Worm (Caenorhabditis elegans) whole organism, L1 larva: Measurements from ENCODE around the gene nkat-3.
A peak's percentile ranks its signal among the peaks of the same experiment; 100 is the strongest.

Source experiments
- C04F5.9 ChIP-seq: sonication (generic microtip); optimal IDR thresholded peaks from 2 replicates; lab custom pipeline; 2016; ENCODE audit warnings: missing genetic modification characterization, missing compliant biosample characterization
- C34B4.2 ChIP-seq: sonication (generic microtip); optimal IDR thresholded peaks from 2 replicates; lab custom pipeline; 2017; ENCODE audit warnings: mild to moderate bottlenecking, missing genetic modification characterization, missing compliant biosample characterization
- F16B12.6 ChIP-seq: fragments of 150-350 bp; optimal IDR thresholded peaks from 2 replicates; lab custom pipeline; 2014; ENCODE audit warnings: missing biosample characterization, missing genetic modification characterization
- alr-1 ChIP-seq: fragments of 200-800 bp; sonication (Bioruptor generic); optimal IDR thresholded peaks from 2 replicates; lab custom pipeline; 2018; ENCODE audit warnings: borderline replicate concordance, mild to moderate bottlenecking, missing genetic modification characterization, missing compliant biosample characterization
- aly-2 ChIP-seq: fragments of 150-350 bp; optimal IDR thresholded peaks from 2 replicates; lab custom pipeline; 2014; ENCODE audit warnings: missing biosample characterization, missing genetic modification characterization
- ama-1 ChIP-seq: fragments of 150-350 bp; optimal IDR thresholded peaks from 2 replicates; lab custom pipeline; 2014
- blmp-1 ChIP-seq: fragments of 150-350 bp; optimal IDR thresholded peaks from 2 replicates; lab custom pipeline; 2014; ENCODE audit warnings: missing biosample characterization, missing genetic modification characterization
- ceh-82 ChIP-seq, 3 experiments: fragments of 150-350 bp in 1 of 3; sonication (generic microtip) in 2 of 3; optimal IDR thresholded peaks; 2 replicates each; lab custom pipeline; 2014 to 2017; ENCODE audit warnings: missing biosample characterization in 3 of 3, missing genetic modification characterization in 3 of 3
- ceh-88 ChIP-seq: fragments of 200-800 bp; sonication (Bioruptor generic); IDR thresholded peaks from 2 replicates; pipeline ENCODE4 v1.3.6; 2022; ENCODE audit warnings: missing genetic modification characterization, missing compliant biosample characterization
- ceh-90 ChIP-seq: sonication (generic microtip); optimal IDR thresholded peaks from 2 replicates; lab custom pipeline; 2016; ENCODE audit warnings: missing genetic modification characterization, missing compliant biosample characterization
- ces-1 ChIP-seq: fragments of 150-350 bp; optimal IDR thresholded peaks from 2 replicates; lab custom pipeline; 2014; ENCODE audit warnings: missing biosample characterization, missing genetic modification reagents, missing genetic modification characterization
- dsc-1 ChIP-seq: sonication (generic microtip); optimal IDR thresholded peaks from 2 replicates; lab custom pipeline; 2016; ENCODE audit warnings: mild to moderate bottlenecking, missing genetic modification characterization, missing compliant biosample characterization
- efl-1 ChIP-seq, 4 experiments: fragments of 150-350 bp; optimal IDR thresholded peaks in 3 of 4; peaks in 1 of 4; 1 replicate in 1 of 4; 2 replicates in 3 of 4; lab custom pipeline; 2014; ENCODE audit warnings: missing biosample characterization in 2 of 4, missing genetic modification characterization in 2 of 4, missing genetic modification reagents in 2 of 4
- efl-3 ChIP-seq: fragments of 200-800 bp; sonication (Bioruptor generic); optimal IDR thresholded peaks from 2 replicates; lab custom pipeline; 2018; ENCODE audit warnings: mild to moderate bottlenecking, missing genetic modification characterization, missing compliant biosample characterization
- egl-13 ChIP-seq: sonication (generic microtip); optimal IDR thresholded peaks from 2 replicates; lab custom pipeline; 2016; ENCODE audit warnings: missing genotype, missing genetic modification reagents, missing genetic modification characterization, missing compliant biosample characterization
- egl-27 ChIP-seq, 2 experiments: fragments of 150-350 bp in 1 of 2; sonication (generic microtip); optimal IDR thresholded peaks; 3 replicates each; lab custom pipeline; 2017 to 2018; ENCODE audit warnings: missing biosample characterization in 2 of 2, missing genetic modification characterization in 2 of 2, missing genetic modification reagents in 2 of 2
- elt-2 ChIP-seq: sonication (generic microtip); optimal IDR thresholded peaks from 2 replicates; lab custom pipeline; 2016; ENCODE audit warnings: missing genetic modification characterization, mild to moderate bottlenecking, inconsistent platforms, missing compliant biosample characterization, missing genetic modification reagents
- elt-3 ChIP-seq, 6 experiments: fragments of 150-350 bp in 1 of 6; sonication (generic microtip); optimal IDR thresholded peaks; 2 replicates each; lab custom pipeline; 2017 to 2018; ENCODE audit warnings: missing biosample characterization in 6 of 6, missing genetic modification characterization in 6 of 6, inconsistent platforms in 1 of 6
- ets-5 ChIP-seq: fragments of 200-800 bp; sonication (Bioruptor generic); IDR thresholded peaks from 2 replicates; pipeline ENCODE4 v1.3.6; 2022; ENCODE audit warnings: missing genetic modification characterization, missing compliant biosample characterization
- fos-1 ChIP-seq: fragments of 150-350 bp; optimal IDR thresholded peaks from 2 replicates; lab custom pipeline; 2014; ENCODE audit warnings: missing biosample characterization, missing genetic modification characterization
- jun-1 ChIP-seq: fragments of 150-350 bp; optimal IDR thresholded peaks from 2 replicates; lab custom pipeline; 2014; ENCODE audit warnings: missing biosample characterization, missing genetic modification reagents, missing genetic modification characterization
- lin-14 ChIP-seq: fragments of 200-800 bp; sonication (Bioruptor generic); optimal IDR thresholded peaks from 2 replicates; lab custom pipeline; 2018; ENCODE audit warnings: mild to moderate bottlenecking, missing genetic modification characterization, moderate library complexity, missing compliant biosample characterization
- lin-35 ChIP-seq, 2 experiments: fragments of 150-350 bp; optimal IDR thresholded peaks; 2 replicates each; lab custom pipeline; 2014; ENCODE audit warnings: missing biosample characterization in 2 of 2, missing genetic modification characterization in 2 of 2, missing genetic modification reagents in 2 of 2
- lin-39 ChIP-seq: fragments of 150-350 bp; optimal IDR thresholded peaks from 2 replicates; lab custom pipeline; 2014; ENCODE audit warnings: missing biosample characterization, missing genetic modification reagents, missing genetic modification characterization
- mab-9 ChIP-seq: fragments of 200-800 bp; sonication (Bioruptor generic); IDR thresholded peaks from 2 replicates; pipeline ENCODE4 v1.3.6; 2022; ENCODE audit warnings: missing genetic modification reagents, missing genetic modification characterization, missing compliant biosample characterization
- mdl-1 ChIP-seq, 2 experiments: fragments of 150-350 bp; optimal IDR thresholded peaks; 2 replicates each; lab custom pipeline; 2014 to 2017; ENCODE audit warnings: missing biosample characterization in 2 of 2, missing genetic modification characterization in 2 of 2, inconsistent platforms in 1 of 2
- mep-1 ChIP-seq: fragments of 150-350 bp; optimal IDR thresholded peaks from 2 replicates; lab custom pipeline; 2014; ENCODE audit warnings: missing biosample characterization, missing genetic modification characterization
- nhr-20 ChIP-seq: sonication (generic microtip); optimal IDR thresholded peaks from 2 replicates; lab custom pipeline; 2016; ENCODE audit warnings: mild to moderate bottlenecking, missing genetic modification characterization, missing compliant biosample characterization
- nhr-237 ChIP-seq: fragments of 150-350 bp; optimal IDR thresholded peaks from 2 replicates; lab custom pipeline; 2014; ENCODE audit warnings: missing biosample characterization, missing genetic modification characterization
- nhr-47 ChIP-seq: sonication (generic microtip); optimal IDR thresholded peaks from 2 replicates; lab custom pipeline; 2016; ENCODE audit warnings: mild to moderate bottlenecking, missing genetic modification characterization, moderate library complexity, missing compliant biosample characterization
- nhr-71 ChIP-seq: sonication (generic microtip); optimal IDR thresholded peaks from 2 replicates; lab custom pipeline; 2016; ENCODE audit warnings: mild to moderate bottlenecking, missing genetic modification characterization, moderate library complexity, missing compliant biosample characterization
- nhr-77 ChIP-seq: fragments of 150-350 bp; optimal IDR thresholded peaks from 2 replicates; lab custom pipeline; 2014; ENCODE audit warnings: missing biosample characterization, missing genetic modification characterization
- nhr-85 ChIP-seq: sonication (generic microtip); peaks from one replicate; lab custom pipeline; 2016; ENCODE audit warnings: missing genetic modification characterization, inconsistent platforms, missing compliant biosample characterization
- pag-3 ChIP-seq: sonication (generic microtip); optimal IDR thresholded peaks from 2 replicates; lab custom pipeline; 2017; ENCODE audit warnings: missing genetic modification characterization, mild to moderate bottlenecking, missing compliant biosample characterization, antibody characterized with exemption, borderline replicate concordance; ENCODE audit not compliant: insufficient read depth
- pqm-1 ChIP-seq: sonication (generic microtip); optimal IDR thresholded peaks from 3 replicates; lab custom pipeline; 2017; ENCODE audit warnings: missing biosample characterization, missing genetic modification characterization
- rnt-1 ChIP-seq: sonication (generic microtip); optimal IDR thresholded peaks from 2 replicates; lab custom pipeline; 2016; ENCODE audit warnings: mild to moderate bottlenecking, missing genetic modification characterization, moderate library complexity, missing compliant biosample characterization
- snpc-4 ChIP-seq: fragments of 150-350 bp; optimal IDR thresholded peaks from 2 replicates; lab custom pipeline; 2014; ENCODE audit warnings: missing biosample characterization, missing genetic modification characterization
- unc-98 ChIP-seq: fragments of 200-800 bp; sonication (Bioruptor generic); IDR thresholded peaks from 2 replicates; pipeline ENCODE4 v1.3.6; 2022; ENCODE audit warnings: missing genetic modification characterization, missing compliant biosample characterization

nkat-3 gene

DNA sequence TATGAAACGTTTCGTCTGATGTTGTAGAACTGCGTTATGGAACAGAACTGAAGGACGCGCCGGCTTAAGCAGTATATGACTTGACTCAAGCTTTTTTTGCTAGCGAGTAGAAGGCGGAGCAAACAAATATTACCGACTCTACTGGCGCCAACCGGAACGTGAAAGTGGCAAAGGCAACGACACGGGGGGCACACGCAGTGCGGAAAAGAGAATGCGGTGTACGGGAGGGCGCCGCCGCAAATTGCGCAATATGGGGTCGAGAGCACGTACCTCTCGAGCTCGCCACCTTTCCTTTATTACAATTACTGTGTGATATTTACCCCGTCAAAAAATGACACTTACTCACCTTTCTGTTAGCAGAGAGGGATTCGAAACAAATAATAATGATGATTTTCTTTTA, 26.3 kb upstream of the nkat-3 start, which contains the start of gene pqn-36:
Gene pqn-36 (minus strand): TSS at position 268 of the 400 bp plus-strand sequence.
- TF ChIP-seq dsc-1 (no peak), efl-1 (optimal IDR thresholded peaks at IDR 0.05; lab: Kevin White, UChicago) (no peak), efl-1 (GFP tag; optimal IDR thresholded peaks at IDR 0.05 in 1 of 2; lab: Kevin White, UChicago) (peak in 1 of 2 experiments; percentile 57)

DNA sequence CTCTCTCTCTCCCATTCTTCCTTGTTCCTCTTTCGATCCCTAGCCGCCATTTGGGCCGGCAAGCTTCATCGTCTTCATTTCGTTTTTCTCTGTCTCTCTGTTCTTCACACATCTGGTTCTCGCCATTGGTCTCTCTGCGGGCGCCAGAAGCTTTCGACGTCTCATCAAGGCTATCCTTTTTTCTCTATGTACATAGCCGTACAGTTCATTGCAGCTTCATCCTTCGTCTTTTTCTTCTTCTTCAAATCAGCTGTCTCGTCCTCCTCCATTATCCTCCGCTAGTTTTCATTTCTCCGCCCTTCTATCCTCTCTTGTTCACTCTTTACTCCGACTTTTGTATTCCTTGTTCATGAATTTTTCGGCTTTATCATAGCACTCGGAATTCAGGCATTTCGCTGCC, 20.9 kb upstream of the nkat-3 start, which contains the start of gene F39D8.3:
Gene F39D8.3 (plus strand): TSS at position 301 of the 400 bp plus-strand sequence.
- peak; percentile 25 for TF ChIP-seq blmp-1 (tag; lab: Kevin White, UChicago)
- TF ChIP-seq ceh-90 = no peak

DNA sequence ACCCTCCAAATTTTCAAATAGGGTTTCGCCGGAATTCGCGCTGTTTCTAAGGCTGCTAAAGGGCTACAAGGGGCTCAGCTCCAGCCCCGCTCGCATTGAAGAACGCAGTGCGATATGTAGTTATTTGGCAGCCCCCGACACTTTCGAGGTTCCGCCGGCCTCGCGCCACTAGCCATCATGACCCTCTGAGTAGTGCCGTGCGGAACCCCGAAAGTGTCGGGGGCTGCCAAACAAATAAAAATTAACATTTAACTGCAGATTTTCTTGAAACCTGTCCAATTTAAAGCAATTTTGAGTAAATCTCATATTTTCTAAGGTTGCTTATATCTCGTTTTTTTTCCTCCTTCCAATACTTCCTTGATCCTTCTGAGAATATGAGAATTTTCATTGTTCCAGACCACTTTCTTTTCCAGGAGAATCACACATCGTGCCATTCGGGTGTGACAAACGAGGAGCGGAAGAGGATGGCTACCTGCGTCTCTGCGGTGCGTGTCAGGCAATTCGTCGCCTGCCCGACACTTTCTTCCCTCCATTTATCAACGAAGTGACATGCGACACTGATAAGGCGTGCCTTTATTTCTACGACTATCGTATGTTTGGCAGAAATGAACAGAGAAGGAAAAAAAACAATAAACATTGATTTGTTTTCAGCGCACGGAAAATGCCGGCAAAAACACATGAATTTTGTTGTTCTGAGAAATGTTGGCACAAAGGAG, 17.7 kb upstream of the nkat-3 start:
- TF ChIP-seq nhr-20 (peak; percentile 20), blmp-1 (tag; lab: Kevin White, UChicago) (peak; percentile 49), pag-3 (tag; lab: Kevin White, UChicago) (peak; percentile 18), lin-35 (GFP tag; optimal IDR thresholded peaks at IDR 0.05; lab: Kevin White, UChicago) (peak in 1 of 2 experiments; percentile 55), mdl-1 (tag; optimal IDR thresholded peaks at IDR 0.05; lab: Kevin White, UChicago) (peak in 1 of 2 experiments; percentile 31), elt-2 (tag; lab: Kevin White, UChicago) (peak; percentile 79), nhr-237 (no peak), egl-27 (tag; optimal IDR thresholded peaks at IDR 0.05; lab: Kevin White, UChicago) (no peak), elt-3 (tag; optimal IDR thresholded peaks at IDR 0.05; lab: Kevin White, UChicago) (peak in 2 of 6 experiments; percentile 17 to 25), lin-14 (GFP tag; lab: Kevin White, UChicago) (peak; percentile 66)

DNA sequence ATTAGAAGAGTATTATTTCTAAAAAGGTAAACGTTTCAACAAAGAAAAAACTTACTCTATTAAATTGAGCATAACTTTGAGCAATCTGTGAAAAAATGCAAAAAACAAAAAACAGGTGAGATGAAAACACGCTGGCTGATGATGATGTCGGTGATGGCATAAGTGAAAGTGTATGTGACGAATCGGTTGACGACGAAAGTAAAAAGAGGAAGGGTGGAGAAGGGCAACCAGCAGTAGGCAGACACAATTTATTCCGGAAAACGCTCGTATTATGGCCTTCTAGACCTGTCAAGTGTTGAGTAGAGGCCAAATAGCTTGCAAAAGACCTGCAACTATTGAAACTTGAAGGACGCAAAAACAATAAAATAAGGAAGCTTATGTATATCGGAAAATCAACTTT, 13.6 kb upstream of the nkat-3 start, which contains the start of gene nas-13:
Gene nas-13 (minus strand): TSS at position 323 of the 400 bp plus-strand sequence.
- no peak for TF ChIP-seq ces-1 (GFP tag; lab: Kevin White, UChicago)
- TF ChIP-seq ama-1 (lab: Kevin White, UChicago) = no peak
- TF ChIP-seq blmp-1 (tag; lab: Kevin White, UChicago) = peak; percentile 86

DNA sequence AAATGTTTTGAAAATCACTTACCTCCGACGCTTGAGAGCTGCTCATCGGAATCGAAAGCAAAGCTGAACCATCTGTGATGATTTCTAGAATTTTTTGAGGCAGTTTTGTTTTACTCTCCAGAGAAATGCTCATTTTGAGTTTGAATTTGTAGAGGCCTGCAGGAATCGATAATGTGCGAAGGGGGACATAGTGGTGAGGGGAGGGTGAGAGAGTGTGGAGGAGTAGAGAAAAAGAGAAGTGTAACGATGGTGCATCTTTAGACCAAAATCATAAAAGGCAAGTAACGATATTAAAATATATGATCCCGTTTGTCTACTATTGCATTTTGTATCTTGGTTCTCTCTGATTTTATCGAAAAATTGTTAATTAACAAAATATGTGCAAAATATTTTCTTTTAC, 10.5 kb upstream of the nkat-3 start, which contains the start of gene blos-8:
Gene blos-8 (minus strand): TSS at position 216 of the 400 bp plus-strand sequence.
- TF ChIP-seq rnt-1 (tag; lab: Kevin White, UChicago) (no peak), F16B12.6 (no peak), nhr-71 (tag; lab: Kevin White, UChicago) (no peak), egl-13 (no peak)

DNA sequence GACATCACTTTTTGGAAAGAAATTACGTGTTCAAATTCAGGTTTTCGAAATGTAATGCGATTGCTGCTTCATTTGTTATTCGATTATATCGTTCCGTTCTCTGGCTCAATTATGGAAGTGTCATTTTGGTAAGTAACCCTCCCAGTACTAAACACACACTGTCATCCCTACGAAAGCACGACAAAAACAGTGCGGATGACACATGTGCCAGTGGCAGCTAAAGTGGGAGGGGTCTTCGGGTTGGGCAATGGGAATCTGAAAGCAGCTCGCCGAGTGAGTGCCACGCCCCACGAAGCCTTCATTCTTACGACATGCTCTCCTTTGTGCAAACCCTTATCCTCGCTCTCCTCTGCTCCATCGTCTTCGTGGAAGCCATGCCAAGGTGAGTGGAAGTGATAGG, 8.0 kb upstream of the nkat-3 start, which contains the start of gene flp-32:
Gene flp-32 (plus strand): TSS at position 301 of the 400 bp plus-strand sequence.
- TF ChIP-seq pqm-1 (tag; lab: Kevin White, UChicago) (no peak), egl-27 (tag; optimal IDR thresholded peaks at IDR 0.05; lab: Kevin White, UChicago) (no peak), F16B12.6 (no peak), ama-1 (lab: Kevin White, UChicago) (no peak), mab-9 (GFP tag; lab: Robert Waterston, UW) (no peak), aly-2 (tag; lab: Kevin White, UChicago) (no peak)

DNA sequence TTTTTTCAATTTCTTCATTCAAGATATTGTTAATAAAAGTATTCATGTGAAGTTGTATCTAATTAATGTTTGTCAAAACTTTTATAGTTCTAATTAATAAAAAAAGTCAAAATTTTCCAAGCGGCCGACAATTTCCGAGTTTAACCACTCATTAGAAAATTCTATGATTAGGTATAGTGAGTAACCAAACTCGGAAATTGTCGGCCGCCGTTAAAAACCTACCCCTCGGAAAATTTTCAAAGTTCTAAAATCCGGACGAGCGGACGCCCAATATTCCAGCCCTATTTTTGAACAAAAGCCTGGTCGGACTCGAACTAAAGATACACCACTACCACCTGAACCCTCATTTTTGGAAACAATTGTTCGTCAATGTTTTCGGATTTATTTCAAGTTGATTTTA, 6.6 kb upstream of the nkat-3 start:
- TF ChIP-seq jun-1 (tag; lab: Kevin White, UChicago) = no peak
- TF ChIP-seq nhr-71 (tag; lab: Kevin White, UChicago) = no peak
- TF ChIP-seq alr-1 (tag; lab: Kevin White, UChicago) = no peak
- TF ChIP-seq nhr-85 = no peak
- no peak for TF ChIP-seq snpc-4 (tag; lab: Kevin White, UChicago)
- TF ChIP-seq mep-1 (tag; lab: Kevin White, UChicago) = no peak
- no peak for TF ChIP-seq ceh-88 (GFP tag; lab: Robert Waterston, UW)
- no peak for TF ChIP-seq lin-39 (tag; lab: Kevin White, UChicago)
- TF ChIP-seq ets-5 (GFP tag; lab: Robert Waterston, UW) = no peak
- no peak for TF ChIP-seq nhr-77 (tag; lab: Kevin White, UChicago)
- TF ChIP-seq C04F5.9 (tag; lab: Kevin White, UChicago) = no peak
- no peak for TF ChIP-seq pag-3 (tag; lab: Kevin White, UChicago)
- TF ChIP-seq nhr-47 (tag; lab: Kevin White, UChicago) = no peak
- no peak for TF ChIP-seq C34B4.2 (tag; lab: Kevin White, UChicago)
- TF ChIP-seq unc-98 (GFP tag; lab: Robert Waterston, UW) = no peak
- TF ChIP-seq ceh-82 (tag; optimal IDR thresholded peaks at IDR 0.05; lab: Kevin White, UChicago) = no peak
- no peak for TF ChIP-seq fos-1
- TF ChIP-seq efl-3 = no peak
